Fruit fly (Drosophila melanogaster) whole organism, embryonic: ENCODE measurements around the gene Mical.

Source experiments
- BEAF-32 ChIP-seq: fragments of 200-800 bp; sonication (Bioruptor generic); optimal IDR thresholded peaks from 3 replicates; lab custom pipeline; 2017; ENCODE audit warnings: missing biosample characterization, missing genetic modification characterization, mild to moderate bottlenecking, moderate library complexity, missing genetic modification reagents
- CG11398 ChIP-seq: fragments of 200-800 bp; sonication (Bioruptor generic); optimal IDR thresholded peaks from 2 replicates; lab custom pipeline; 2016; ENCODE audit warnings: missing biosample characterization, missing genetic modification characterization
- CG11695 ChIP-seq: fragments of 200-800 bp; sonication (Bioruptor generic); IDR thresholded peaks from 3 replicates; pipeline ENCODE4 v1.3.6; 2022; ENCODE audit warnings: missing biosample characterization, missing genetic modification characterization
- CG13123 ChIP-seq: fragments of 200-800 bp; sonication (Bioruptor generic); optimal IDR thresholded peaks from 2 replicates; lab custom pipeline; 2016; ENCODE audit warnings: missing biosample characterization, missing genetic modification characterization
- CG13424 ChIP-seq: fragments of 200-800 bp; sonication (Bioruptor generic); optimal IDR thresholded peaks from 2 replicates; lab custom pipeline; 2019; ENCODE audit warnings: missing biosample characterization, mild to moderate bottlenecking, missing genetic modification characterization, moderate library complexity
- CG14667 ChIP-seq: fragments of 200-800 bp; sonication (Bioruptor generic); IDR thresholded peaks from 2 replicates; pipeline ENCODE4 v1.3.6; 2022; ENCODE audit warnings: missing biosample characterization, missing genetic modification characterization
- CG14965 ChIP-seq: fragments of 200-800 bp; sonication (Bioruptor generic); optimal IDR thresholded peaks from 2 replicates; lab custom pipeline; 2016; ENCODE audit warnings: missing biosample characterization, missing genetic modification characterization, borderline replicate concordance
- CG15696 ChIP-seq: fragments of 200-800 bp; sonication (Bioruptor generic); optimal IDR thresholded peaks from 2 replicates; lab custom pipeline; 2019; ENCODE audit warnings: missing biosample characterization, mild to moderate bottlenecking, missing genetic modification characterization, moderate library complexity
- CG16779 ChIP-seq: fragments of 200-800 bp; sonication (Bioruptor generic); IDR thresholded peaks from 2 replicates; pipeline ENCODE4 v1.3.6; 2022; ENCODE audit warnings: missing biosample characterization, missing genetic modification characterization
- CG16863 ChIP-seq: fragments of 200-800 bp; sonication (Bioruptor generic); optimal IDR thresholded peaks from 3 replicates; lab custom pipeline; 2016; ENCODE audit warnings: missing biosample characterization, missing genetic modification characterization
- CG2116 ChIP-seq: fragments of 200-800 bp; sonication (Bioruptor generic); optimal IDR thresholded peaks from 3 replicates; lab custom pipeline; 2018; ENCODE audit warnings: missing biosample characterization, mild to moderate bottlenecking, missing genetic modification characterization
- CG2199 ChIP-seq: fragments of 200-800 bp; sonication (Bioruptor generic); IDR thresholded peaks from 3 replicates; pipeline ENCODE4 v1.3.6; 2022; ENCODE audit warnings: missing biosample characterization, missing genetic modification characterization
- CG34224 ChIP-seq: fragments of 200-800 bp; sonication (Bioruptor generic); IDR thresholded peaks from 3 replicates; pipeline ENCODE4 v1.3.6; 2022; ENCODE audit warnings: missing biosample characterization, missing genetic modification characterization; ENCODE audit not compliant: partially characterized antibody
- CG4707 ChIP-seq: fragments of 200-800 bp; sonication (Bioruptor generic); optimal IDR thresholded peaks from 2 replicates; lab custom pipeline; 2018; ENCODE audit warnings: missing biosample characterization, mild to moderate bottlenecking, missing genetic modification characterization, moderate library complexity
- CG7357 ChIP-seq: fragments of 200-800 bp; sonication (Bioruptor generic); IDR thresholded peaks from 3 replicates; pipeline ENCODE4 v1.3.6; 2022; ENCODE audit warnings: missing biosample characterization, missing genetic modification characterization
- CG9437 ChIP-seq: fragments of 200-800 bp; sonication (Bioruptor generic); optimal IDR thresholded peaks from 2 replicates; lab custom pipeline; 2018; ENCODE audit warnings: missing biosample characterization, mild to moderate bottlenecking, missing genetic modification characterization
- CG9609 ChIP-seq: fragments of 200-800 bp; sonication (Bioruptor generic); optimal IDR thresholded peaks from 3 replicates; lab custom pipeline; 2016; ENCODE audit warnings: missing biosample characterization, missing genetic modification characterization
- Dek ChIP-seq: fragments of 200-800 bp; sonication (Bioruptor generic); optimal IDR thresholded peaks from 3 replicates; lab custom pipeline; 2019; ENCODE audit warnings: missing biosample characterization, mild to moderate bottlenecking, missing genetic modification characterization, moderate library complexity
- Doc3 ChIP-seq: fragments of 200-800 bp; sonication (Bioruptor generic); IDR thresholded peaks from 3 replicates; pipeline ENCODE4 v1.3.6; 2022; ENCODE audit warnings: missing biosample characterization, missing genetic modification characterization; ENCODE audit not compliant: partially characterized antibody
- Drgx ChIP-seq: fragments of 200-800 bp; sonication (Bioruptor generic); IDR thresholded peaks from 2 replicates; pipeline ENCODE4 v1.3.6; 2022; ENCODE audit warnings: missing biosample characterization, missing genetic modification characterization
- ERR ChIP-seq: fragments of 200-800 bp; sonication (Bioruptor generic); optimal IDR thresholded peaks from 2 replicates; lab custom pipeline; 2016; ENCODE audit warnings: missing biosample characterization, missing genetic modification characterization
- Elba2 ChIP-seq: fragments of 200-800 bp; sonication (Bioruptor generic); optimal IDR thresholded peaks from 3 replicates; lab custom pipeline; 2016; ENCODE audit warnings: missing biosample characterization, missing genetic modification characterization
- Gsc ChIP-seq: fragments of 200-800 bp; sonication (Bioruptor generic); IDR thresholded peaks from 2 replicates; pipeline ENCODE4 v1.3.6; 2022; ENCODE audit warnings: missing biosample characterization, missing genetic modification characterization
- H15 ChIP-seq: fragments of 200-800 bp; sonication (Bioruptor generic); IDR thresholded peaks from 3 replicates; pipeline ENCODE4 v1.3.6; 2022; ENCODE audit warnings: missing biosample characterization, missing genetic modification characterization
- HLH3B ChIP-seq: fragments of 200-800 bp; sonication (Bioruptor generic); IDR thresholded peaks from 2 replicates; pipeline ENCODE4 v1.3.6; 2022; ENCODE audit warnings: missing biosample characterization, missing genetic modification characterization
- HmgD ChIP-seq: fragments of 200-800 bp; sonication (Bioruptor generic); optimal IDR thresholded peaks from 3 replicates; lab custom pipeline; 2016; ENCODE audit warnings: missing biosample characterization, missing genetic modification characterization
- Hr78 ChIP-seq, 2 experiments: fragments of 200-800 bp in 1 of 2; fragments of >200 bp in 1 of 2; sonication (Bioruptor generic) in 1 of 2; optimal IDR thresholded peaks; 2 replicates each; lab custom pipeline; 2017 to 2019; ENCODE audit warnings: missing biosample characterization in 2 of 2, missing genetic modification characterization in 2 of 2, mild to moderate bottlenecking in 1 of 2, moderate library complexity in 1 of 2
- Mad ChIP-seq: fragments of 200-800 bp; sonication (Bioruptor generic); optimal IDR thresholded peaks from 2 replicates; lab custom pipeline; 2016; ENCODE audit warnings: missing biosample characterization, missing genetic modification characterization
- Mes4 ChIP-seq: fragments of 200-800 bp; sonication (Bioruptor generic); optimal IDR thresholded peaks from 2 replicates; lab custom pipeline; 2016; ENCODE audit warnings: missing biosample characterization, missing genetic modification characterization
- NC2β ChIP-seq: fragments of 200-800 bp; sonication (Bioruptor generic); optimal IDR thresholded peaks from 2 replicates; lab custom pipeline; 2016; ENCODE audit warnings: missing biosample characterization, missing genetic modification characterization
- NK7.1 ChIP-seq: fragments of 200-800 bp; sonication (Bioruptor generic); optimal IDR thresholded peaks from 3 replicates; lab custom pipeline; 2016; ENCODE audit warnings: missing biosample characterization, missing genetic modification characterization
- Sin3A ChIP-seq: fragments of >200 bp; optimal IDR thresholded peaks from 2 replicates; lab custom pipeline; 2018
- Six4 ChIP-seq: fragments of 200-800 bp; sonication (Bioruptor generic); optimal IDR thresholded peaks from 2 replicates; lab custom pipeline; 2016; ENCODE audit warnings: missing biosample characterization, missing genetic modification characterization
- Spps ChIP-seq: fragments of 200-800 bp; sonication (Bioruptor generic); optimal IDR thresholded peaks from 2 replicates; lab custom pipeline; 2018; ENCODE audit warnings: missing biosample characterization, mild to moderate bottlenecking, missing genetic modification characterization
- Ssrp ChIP-seq: fragments of 200-800 bp; sonication (Bioruptor generic); optimal IDR thresholded peaks from 2 replicates; lab custom pipeline; 2018; ENCODE audit warnings: missing biosample characterization, mild to moderate bottlenecking, missing genetic modification characterization, moderate library complexity
- Tbp ChIP-seq: fragments of >200 bp; optimal IDR thresholded peaks from 2 replicates; lab custom pipeline; 2018; ENCODE audit warnings: missing biosample characterization, missing genetic modification characterization
- Xbp1 ChIP-seq: fragments of 200-800 bp; sonication (Bioruptor generic); optimal IDR thresholded peaks from 3 replicates; lab custom pipeline; 2016; ENCODE audit warnings: missing biosample characterization, mild to moderate bottlenecking, missing genetic modification characterization
- corto ChIP-seq: fragments of 200-800 bp; sonication (Bioruptor generic); optimal IDR thresholded peaks from 2 replicates; lab custom pipeline; 2016; ENCODE audit warnings: missing biosample characterization, mild to moderate bottlenecking, missing genetic modification characterization, moderate library complexity
- gcm ChIP-seq: fragments of 200-800 bp; sonication (Bioruptor generic); optimal IDR thresholded peaks from 2 replicates; lab custom pipeline; 2019; ENCODE audit warnings: missing biosample characterization, mild to moderate bottlenecking, missing genetic modification characterization, moderate library complexity
- gt ChIP-seq: fragments of 200-800 bp; sonication (Bioruptor generic); IDR thresholded peaks from 2 replicates; pipeline ENCODE4 v1.3.6; 2022; ENCODE audit warnings: missing biosample characterization, missing genetic modification characterization
- kni ChIP-seq: fragments of 200-800 bp; sonication (Bioruptor generic); optimal IDR thresholded peaks from 3 replicates; lab custom pipeline; 2017; ENCODE audit warnings: mild to moderate bottlenecking, missing biosample characterization, missing genetic modification reagents, missing genetic modification characterization
- lola ChIP-seq, 3 experiments: fragments of >200 bp in 2 of 3; fragments of 200-800 bp in 1 of 3; sonication (Bioruptor generic) in 1 of 3; optimal IDR thresholded peaks; 2 replicates each; lab custom pipeline; 2017 to 2019; ENCODE audit warnings: missing biosample characterization in 3 of 3, missing genetic modification characterization in 3 of 3, mild to moderate bottlenecking in 1 of 3, moderate library complexity in 1 of 3
- prd ChIP-seq, 3 experiments: fragments of >200 bp in 2 of 3; fragments of 200-800 bp in 1 of 3; sonication (Bioruptor generic) in 1 of 3; optimal IDR thresholded peaks in 2 of 3; IDR thresholded peaks in 1 of 3; 2 replicates in 2 of 3; 3 replicates in 1 of 3; pipeline versions ENCODE4 v1.3.6 to Lab custom; 2017 to 2022; ENCODE audit warnings: missing biosample characterization in 1 of 3, missing genetic modification characterization in 1 of 3
- slou ChIP-seq: fragments of 200-800 bp; sonication (Bioruptor generic); optimal IDR thresholded peaks from 3 replicates; lab custom pipeline; 2016; ENCODE audit warnings: missing biosample characterization, missing genetic modification characterization
- sqz ChIP-seq: fragments of 200-800 bp; sonication (Bioruptor generic); optimal IDR thresholded peaks from 3 replicates; lab custom pipeline; 2018; ENCODE audit warnings: missing biosample characterization, mild to moderate bottlenecking, missing genetic modification characterization
- tna ChIP-seq: fragments of 200-800 bp; sonication (Bioruptor generic); IDR thresholded peaks from 2 replicates; pipeline ENCODE4 v1.3.6; 2022; ENCODE audit warnings: missing biosample characterization, missing genetic modification characterization; ENCODE audit not compliant: partially characterized antibody
- trem ChIP-seq: fragments of 200-800 bp; optimal IDR thresholded peaks from 3 replicates; lab custom pipeline; 2019; ENCODE audit warnings: missing biosample characterization, mild to moderate bottlenecking, missing genetic modification characterization, moderate library complexity
- vnd ChIP-seq: fragments of 200-800 bp; sonication (Bioruptor generic); IDR thresholded peaks from 3 replicates; pipeline ENCODE4 v1.3.6; 2022; ENCODE audit warnings: missing biosample characterization, missing genetic modification characterization; ENCODE audit not compliant: partially characterized antibody
- yki ChIP-seq: fragments of >200 bp; optimal IDR thresholded peaks from 3 replicates; lab custom pipeline; 2018

The Mical gene

DNA sequence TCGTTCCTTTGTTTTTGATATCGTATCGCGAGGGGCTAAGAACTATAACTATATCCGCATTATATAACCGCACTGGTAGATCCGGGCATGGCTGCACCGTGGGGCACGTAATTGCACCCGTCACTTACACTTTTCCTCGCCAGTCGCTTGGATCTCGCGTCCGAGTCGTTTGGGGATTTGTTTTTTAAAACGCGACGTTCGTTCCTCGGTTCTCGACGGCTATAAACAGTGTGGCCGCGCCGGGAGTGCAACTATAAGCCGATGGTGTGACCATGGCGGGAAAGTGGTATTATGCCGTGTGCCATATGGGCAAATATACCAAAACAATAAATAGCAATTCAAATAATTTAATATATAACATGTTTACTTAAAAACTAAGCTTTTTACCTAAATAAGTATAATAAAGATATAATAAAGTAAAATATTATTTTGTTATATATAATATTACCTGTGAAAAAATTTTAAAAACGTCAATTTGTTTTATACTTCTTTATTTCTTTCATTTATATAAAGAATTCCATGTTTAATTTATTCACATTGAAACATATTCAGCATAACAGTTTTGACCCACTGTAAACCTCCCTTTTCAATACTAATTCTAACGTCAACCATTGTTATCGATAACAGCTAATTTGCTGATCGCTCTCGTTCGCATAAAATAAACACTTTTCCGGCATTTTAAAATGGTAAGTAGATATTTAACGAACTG, at the start of gene Mical, which contains the start of gene CG3909 (continued):
- TF ChIP-seq CG7357 (GFP tag; lab: Robert Waterston, UW) (peak; percentile 62; the same call in 2 of the 3 replicates), HLH3B (GFP tag; lab: Robert Waterston, UW) (peak; percentile 92), gt (peak; percentile 61), Tbp (GFP tag; lab: Kevin White, UChicago) (no peak), CG2199 (peak; percentile 57; the same call in 1 of the 3 replicates), CG14667 (GFP tag; lab: Robert Waterston, UW) (peak; percentile 89), HmgD (GFP tag; lab: Kevin White, UChicago) (no peak), Elba2 (GFP tag; lab: Kevin White, UChicago) (no peak), CG11695 (GFP tag; lab: Robert Waterston, UW) (peak; percentile 90), NK7.1 (GFP tag; lab: Kevin White, UChicago) (no peak), sqz (no peak), CG13123 (peak; percentile 75), Doc3 (GFP tag; lab: Robert Waterston, UW) (no peak), kni (GFP tag; lab: Kevin White, UChicago) (no peak), CG9437 (peak; percentile 77), CG9609 (GFP tag; lab: Kevin White, UChicago) (no peak), CG13424 (tag; lab: Kevin White, UChicago) (peak; percentile 90), Mes4 (GFP tag; lab: Kevin White, UChicago) (no peak), NC2β (peak; percentile 12), Sin3A (lab: Kevin White, UChicago) (no peak), tna (GFP tag; lab: Robert Waterston, UW) (peak; percentile 66), CG15696 (tag; lab: Kevin White, UChicago) (peak; percentile 80), Six4 (GFP tag; lab: Kevin White, UChicago) (peak; percentile 84), Spps (tag; lab: Kevin White, UChicago) (peak; percentile 37), CG4707 (GFP tag; lab: Kevin White, UChicago) (peak; percentile 59), vnd (GFP tag; lab: Robert Waterston, UW) (peak; percentile 38; the same call in 1 of the 3 replicates), Drgx (peak; percentile 80), Gsc (GFP tag; lab: Robert Waterston, UW) (no peak), Ssrp (tag; lab: Kevin White, UChicago) (peak; percentile 83), H15 (GFP tag; lab: Robert Waterston, UW) (peak; percentile 75; the same call in 2 of the 3 replicates), Hr78 (GFP tag; optimal IDR thresholded peaks at IDR 0.05; lab: Kevin White, UChicago) (peak in 1 of 2 experiments; percentile 59), Dek (tag; lab: Kevin White, UChicago) (peak; percentile 89), Xbp1 (GFP tag; lab: Kevin White, UChicago) (peak; percentile 84), BEAF-32 (peak; percentile 28), ERR (GFP tag; lab: Kevin White, UChicago) (no peak), CG14965 (GFP tag; lab: Kevin White, UChicago) (no peak), slou (GFP tag; lab: Kevin White, UChicago) (peak; percentile 58), lola (GFP tag; optimal IDR thresholded peaks at IDR 0.05; lab: Kevin White, UChicago) (peak in 1 of 3 experiments; percentile 84), gcm (GFP tag; lab: Kevin White, UChicago) (peak; percentile 75), yki (lab: Kevin White, UChicago) (no peak), trem (tag; lab: Kevin White, UChicago) (peak; percentile 85), CG2116 (peak; percentile 66), Mad (GFP tag; lab: Kevin White, UChicago) (peak; percentile 9), prd (optimal IDR thresholded peaks at IDR 0.05; lab: Kevin White, UChicago) (no peak), prd (GFP tag; IDR thresholded peaks at IDR 0.05; lab: Robert Waterston, UW) (peak; percentile 91), CG16779 (GFP tag; lab: Robert Waterston, UW) (peak; percentile 80; the same call in 1 of the 2 replicates), CG34224 (GFP tag; lab: Robert Waterston, UW) (peak; percentile 61; the same call in 2 of the 3 replicates), CG16863 (GFP tag; lab: Kevin White, UChicago) (peak; percentile 4), CG11398 (GFP tag; lab: Kevin White, UChicago) (no peak), corto (peak; percentile 47)
